Fruit fly (Drosophila melanogaster): Measurements from ENCODE around the gene Cul5.

DNA sequence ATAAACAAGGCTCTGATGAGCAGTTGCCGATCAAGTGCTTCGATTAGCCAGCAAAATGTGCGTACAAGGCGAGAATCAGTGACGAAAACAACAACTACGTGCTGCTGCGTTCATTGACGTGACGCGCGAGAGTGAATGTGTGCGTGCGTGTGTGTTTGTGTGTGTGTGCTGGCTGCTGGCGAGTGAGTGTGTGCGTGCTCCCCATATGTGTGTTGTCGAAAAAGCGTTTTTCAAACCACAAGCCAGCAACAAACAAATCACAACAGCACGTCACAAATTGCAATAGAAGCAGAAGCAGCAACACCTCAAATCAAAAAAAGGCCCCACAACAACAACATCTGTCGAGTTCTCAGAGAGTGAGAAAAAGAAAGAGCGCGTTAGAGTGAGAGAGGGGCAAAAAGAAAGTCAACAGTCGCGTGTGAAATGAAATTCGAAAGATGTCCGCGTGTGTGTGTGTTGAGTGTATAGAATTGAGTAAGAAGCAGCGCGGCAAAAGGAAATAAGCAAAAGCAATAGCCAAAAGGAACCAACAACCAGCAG, 1.2 kb upstream of the Cul5 start:
- no peak for TF ChIP-seq psq (optimal IDR thresholded peaks at IDR 0.05)
- no peak for TF ChIP-seq h (optimal IDR thresholded peaks at IDR 0.05)
- no peak for TF ChIP-seq Myc (optimal IDR thresholded peaks at IDR 0.05)
- no peak for TF ChIP-seq insv (optimal IDR thresholded peaks at IDR 0.05)
